Fruit fly (Drosophila melanogaster) whole organism, embryonic: ENCODE measurements around the gene CG5050.

Source experiments
- Atf3 ChIP-seq: fragments of 200-800 bp; sonication (Bioruptor generic); optimal IDR thresholded peaks from 3 replicates; lab custom pipeline; 2016; ENCODE audit warnings: missing biosample characterization, missing genetic modification characterization
- CG10147 ChIP-seq: fragments of 200-800 bp; sonication (Bioruptor generic); optimal IDR thresholded peaks from 2 replicates; lab custom pipeline; 2019; ENCODE audit warnings: missing biosample characterization, mild to moderate bottlenecking, missing genetic modification characterization, moderate library complexity
- CG1024 ChIP-seq: fragments of 200-800 bp; sonication (Bioruptor generic); IDR thresholded peaks from 2 replicates; pipeline ENCODE4 v1.3.6; 2022; ENCODE audit warnings: missing biosample characterization, missing genetic modification characterization
- CG10366 ChIP-seq: fragments of 200-800 bp; sonication (Bioruptor generic); IDR thresholded peaks from 2 replicates; pipeline ENCODE4 v1.3.6; 2022; ENCODE audit warnings: missing biosample characterization, missing genetic modification characterization
- CG10543 ChIP-seq: fragments of 200-800 bp; sonication (Bioruptor generic); optimal IDR thresholded peaks from 3 replicates; lab custom pipeline; 2017; ENCODE audit warnings: missing biosample characterization, mild to moderate bottlenecking, missing genetic modification characterization, moderate library complexity
- CG11696 ChIP-seq: fragments of 200-800 bp; sonication (Bioruptor generic); IDR thresholded peaks from 2 replicates; pipeline ENCODE4 v1.3.6; 2022; ENCODE audit warnings: missing biosample characterization, missing genetic modification characterization
- CG12071 ChIP-seq: fragments of 200-800 bp; sonication (Bioruptor generic); optimal IDR thresholded peaks from 3 replicates; lab custom pipeline; 2018; ENCODE audit warnings: missing biosample characterization, mild to moderate bottlenecking, missing genetic modification characterization
- CG13894 ChIP-seq: fragments of 200-800 bp; sonication (Bioruptor generic); optimal IDR thresholded peaks from 3 replicates; lab custom pipeline; 2018; ENCODE audit warnings: missing biosample characterization, mild to moderate bottlenecking, missing genetic modification characterization, moderate library complexity
- CG15696 ChIP-seq: fragments of 200-800 bp; sonication (Bioruptor generic); optimal IDR thresholded peaks from 2 replicates; lab custom pipeline; 2019; ENCODE audit warnings: missing biosample characterization, mild to moderate bottlenecking, missing genetic modification characterization, moderate library complexity
- CG1603 ChIP-seq: fragments of 200-800 bp; sonication (Bioruptor generic); optimal IDR thresholded peaks from 2 replicates; lab custom pipeline; 2019; ENCODE audit warnings: missing biosample characterization, mild to moderate bottlenecking, missing genetic modification characterization, moderate library complexity
- CG16813 ChIP-seq: fragments of 200-800 bp; sonication (Bioruptor generic); IDR thresholded peaks from 3 replicates; pipeline ENCODE4 v1.3.6; 2022; ENCODE audit warnings: missing biosample characterization, missing genetic modification characterization; ENCODE audit not compliant: partially characterized antibody
- CG17612 ChIP-seq: fragments of 200-800 bp; sonication (Bioruptor generic); IDR thresholded peaks from 2 replicates; pipeline ENCODE4 v1.3.6; 2022; ENCODE audit warnings: missing biosample characterization, missing genetic modification characterization
- CG17912 ChIP-seq: fragments of 200-800 bp; sonication (Bioruptor generic); optimal IDR thresholded peaks from 2 replicates; lab custom pipeline; 2018; ENCODE audit warnings: missing biosample characterization, mild to moderate bottlenecking, missing genetic modification characterization
- CG18011 ChIP-seq: fragments of 200-800 bp; sonication (Bioruptor generic); optimal IDR thresholded peaks from 2 replicates; lab custom pipeline; 2017; ENCODE audit warnings: missing biosample characterization, missing genetic modification characterization, mild to moderate bottlenecking, moderate library complexity, missing genotype
- CG5953 ChIP-seq: fragments of 200-800 bp; sonication (Bioruptor generic); IDR thresholded peaks from 2 replicates; pipeline ENCODE4 v1.3.6; 2022; ENCODE audit warnings: missing biosample characterization, missing genetic modification characterization
- CG7928 ChIP-seq: fragments of 200-800 bp; sonication (Bioruptor generic); optimal IDR thresholded peaks from 2 replicates; lab custom pipeline; 2017; ENCODE audit warnings: missing biosample characterization, mild to moderate bottlenecking, missing genetic modification characterization
- CG9727 ChIP-seq: fragments of 200-800 bp; sonication (Bioruptor generic); optimal IDR thresholded peaks from 3 replicates; lab custom pipeline; 2017; ENCODE audit warnings: missing biosample characterization, mild to moderate bottlenecking, missing genetic modification characterization
- D ChIP-seq, 2 experiments: fragments of 200-800 bp in 1 of 2; fragments of >200 bp in 1 of 2; sonication (Bioruptor generic) in 1 of 2; optimal IDR thresholded peaks; 2 replicates in 1 of 2; 3 replicates in 1 of 2; lab custom pipeline; 2017; ENCODE audit warnings: mild to moderate bottlenecking in 1 of 2, missing biosample characterization in 1 of 2, missing genetic modification characterization in 1 of 2, missing genetic modification reagents in 1 of 2
- Dbx ChIP-seq: fragments of 200-800 bp; sonication (Bioruptor generic); IDR thresholded peaks from 3 replicates; pipeline ENCODE4 v1.3.6; 2022; ENCODE audit warnings: missing biosample characterization, missing genetic modification characterization
- Gsc ChIP-seq: fragments of 200-800 bp; sonication (Bioruptor generic); IDR thresholded peaks from 2 replicates; pipeline ENCODE4 v1.3.6; 2022; ENCODE audit warnings: missing biosample characterization, missing genetic modification characterization
- HHEX ChIP-seq: fragments of 200-800 bp; sonication (Bioruptor generic); optimal IDR thresholded peaks from 3 replicates; lab custom pipeline; 2017; ENCODE audit warnings: missing biosample characterization, mild to moderate bottlenecking, missing genetic modification characterization, missing genetic modification reagents
- HmgZ ChIP-seq: fragments of 200-800 bp; sonication (Bioruptor generic); optimal IDR thresholded peaks from 2 replicates; lab custom pipeline; 2018; ENCODE audit warnings: missing biosample characterization, mild to moderate bottlenecking, missing genetic modification characterization
- Lpt ChIP-seq: fragments of >200 bp; optimal IDR thresholded peaks from 2 replicates; lab custom pipeline; 2018; ENCODE audit warnings: missing biosample characterization, missing genetic modification characterization
- Neu2 ChIP-seq: fragments of 200-800 bp; sonication (Bioruptor generic); optimal IDR thresholded peaks from 3 replicates; lab custom pipeline; 2016; ENCODE audit warnings: missing biosample characterization, missing genetic modification characterization, borderline replicate concordance
- Nf-YB ChIP-seq: fragments of 200-800 bp; sonication (Bioruptor generic); optimal IDR thresholded peaks from 3 replicates; lab custom pipeline; 2019; ENCODE audit warnings: missing biosample characterization, mild to moderate bottlenecking, missing genetic modification characterization, moderate library complexity
- TFAM ChIP-seq: fragments of 200-800 bp; sonication (Bioruptor generic); optimal IDR thresholded peaks from 2 replicates; lab custom pipeline; 2017; ENCODE audit warnings: missing biosample characterization, missing genetic modification characterization, inconsistent platforms
- YL-1 ChIP-seq: fragments of 200-800 bp; sonication (Bioruptor generic); optimal IDR thresholded peaks from 3 replicates; lab custom pipeline; 2017; ENCODE audit warnings: missing biosample characterization, mild to moderate bottlenecking, missing genetic modification characterization
- ab ChIP-seq: fragments of 200-800 bp; sonication (Bioruptor generic); optimal IDR thresholded peaks from 2 replicates; lab custom pipeline; 2016; ENCODE audit warnings: missing biosample characterization, missing genetic modification characterization
- bab2 ChIP-seq: fragments of 200-800 bp; sonication (Bioruptor generic); optimal IDR thresholded peaks from 2 replicates; lab custom pipeline; 2016; ENCODE audit warnings: missing biosample characterization, missing genetic modification characterization
- bsh ChIP-seq, 2 experiments: fragments of 200-800 bp; sonication (Bioruptor generic); optimal IDR thresholded peaks; 2 replicates each; lab custom pipeline; 2017 to 2018; ENCODE audit warnings: mild to moderate bottlenecking in 2 of 2, missing biosample characterization in 2 of 2, missing genetic modification characterization in 2 of 2, moderate library complexity in 1 of 2
- cato ChIP-seq: fragments of 200-800 bp; sonication (Bioruptor generic); optimal IDR thresholded peaks from 2 replicates; lab custom pipeline; 2016; ENCODE audit warnings: missing biosample characterization, missing genetic modification characterization, borderline replicate concordance
- dm ChIP-seq: fragments of 200-800 bp; sonication (Bioruptor generic); optimal IDR thresholded peaks from 3 replicates; lab custom pipeline; 2016; ENCODE audit warnings: missing biosample characterization, missing genetic modification characterization
- dysf ChIP-seq: fragments of 200-800 bp; sonication (Bioruptor generic); IDR thresholded peaks from 3 replicates; pipeline ENCODE4 v1.3.6; 2022; ENCODE audit warnings: missing biosample characterization, missing genetic modification characterization
- ems ChIP-seq: fragments of 200-800 bp; sonication (Bioruptor generic); optimal IDR thresholded peaks from 3 replicates; lab custom pipeline; 2016; ENCODE audit warnings: missing biosample characterization, missing genetic modification characterization
- fd102C ChIP-seq: fragments of 200-800 bp; sonication (Bioruptor generic); optimal IDR thresholded peaks from 2 replicates; lab custom pipeline; 2018; ENCODE audit warnings: missing biosample characterization, mild to moderate bottlenecking, missing genetic modification characterization, moderate library complexity
- grn ChIP-seq: fragments of 200-800 bp; sonication (Bioruptor generic); optimal IDR thresholded peaks from 3 replicates; lab custom pipeline; 2017; ENCODE audit warnings: missing biosample characterization, missing genetic modification characterization
- h ChIP-seq: fragments of >200 bp; optimal IDR thresholded peaks from 2 replicates; lab custom pipeline; 2017
- jing ChIP-seq: fragments of 200-800 bp; sonication (Bioruptor generic); optimal IDR thresholded peaks from 2 replicates; lab custom pipeline; 2018; ENCODE audit warnings: missing biosample characterization, mild to moderate bottlenecking, missing genetic modification characterization
- luna ChIP-seq: fragments of 200-800 bp; sonication (Bioruptor generic); optimal IDR thresholded peaks from 2 replicates; lab custom pipeline; 2016; ENCODE audit warnings: missing biosample characterization, missing genetic modification characterization
- nerfin-2 ChIP-seq: fragments of 200-800 bp; sonication (Bioruptor generic); IDR thresholded peaks from 2 replicates; pipeline ENCODE4 v1.3.6; 2022; ENCODE audit warnings: missing biosample characterization, missing genetic modification characterization; ENCODE audit not compliant: partially characterized antibody
- onecut ChIP-seq: fragments of 200-800 bp; sonication (Bioruptor generic); IDR thresholded peaks from 2 replicates; pipeline ENCODE4 v1.3.6; 2022; ENCODE audit warnings: missing biosample characterization, missing genetic modification characterization
- otp ChIP-seq: fragments of 200-800 bp; sonication (Bioruptor generic); IDR thresholded peaks from 3 replicates; pipeline ENCODE4, ENCODE4 v1.3.6; 2022; ENCODE audit warnings: missing biosample characterization, missing genetic modification characterization
- pb ChIP-seq: fragments of 200-800 bp; sonication (Bioruptor generic); optimal IDR thresholded peaks from 3 replicates; lab custom pipeline; 2016; ENCODE audit warnings: missing biosample characterization, missing genetic modification characterization
- peb ChIP-seq: fragments of 200-800 bp; sonication (Bioruptor generic); IDR thresholded peaks from 2 replicates; pipeline ENCODE4 v1.3.6; 2022; ENCODE audit warnings: missing biosample characterization, missing genetic modification characterization
- pros ChIP-seq: fragments of 200-800 bp; sonication (Bioruptor generic); optimal IDR thresholded peaks from 3 replicates; lab custom pipeline; 2019; ENCODE audit warnings: missing biosample characterization, mild to moderate bottlenecking, missing genetic modification characterization, moderate library complexity
- run ChIP-seq: fragments of 200-800 bp; sonication (Bioruptor generic); optimal IDR thresholded peaks from 3 replicates; lab custom pipeline; 2018; ENCODE audit warnings: missing biosample characterization, mild to moderate bottlenecking, missing genetic modification characterization
- slbo ChIP-seq: fragments of 200-800 bp; sonication (Bioruptor generic); IDR thresholded peaks from 2 replicates; pipeline ENCODE4 v1.3.6; 2022; ENCODE audit warnings: missing biosample characterization, missing genetic modification characterization
- stwl ChIP-seq: fragments of 200-800 bp; sonication (Bioruptor generic); optimal IDR thresholded peaks from 3 replicates; lab custom pipeline; 2018; ENCODE audit warnings: missing biosample characterization, mild to moderate bottlenecking, missing genetic modification characterization, moderate library complexity
- vvl ChIP-seq: fragments of 200-800 bp; sonication (Bioruptor generic); IDR thresholded peaks from 2 replicates; pipeline ENCODE4 v1.3.6; 2022; ENCODE audit warnings: missing biosample characterization, missing genetic modification characterization

CG5050 gene

dm6 chr2L:17480943-17481580 lies 28.3 kb downstream of the CG5050 start, which contains the start of the genes fws and Lamtor3 (continued):
- TF ChIP-seq onecut (GFP tag; lab: Robert Waterston, UW) (peak; percentile 94), CG11696 (GFP tag; lab: Robert Waterston, UW) (peak; percentile 94), slbo (peak; percentile 100), luna (GFP tag; lab: Kevin White, UChicago) (peak; percentile 11), CG10366 (GFP tag; lab: Robert Waterston, UW) (peak; percentile 99), D (optimal IDR thresholded peaks at IDR 0.05; lab: Kevin White, UChicago) (no peak), D (GFP tag; optimal IDR thresholded peaks at IDR 0.05; lab: Kevin White, UChicago) (peak; percentile 96), Neu2 (GFP tag; lab: Kevin White, UChicago) (no peak), CG13894 (tag; lab: Kevin White, UChicago) (peak; percentile 94), CG10543 (GFP tag; lab: Kevin White, UChicago) (no peak), CG9727 (GFP tag; lab: Kevin White, UChicago) (peak; percentile 97), jing (GFP tag; lab: Kevin White, UChicago) (peak; percentile 96), cato (peak; percentile 96), CG15696 (tag; lab: Kevin White, UChicago) (peak; percentile 88), stwl (peak; percentile 87), dysf (GFP tag; lab: Robert Waterston, UW) (peak; percentile 99), otp (GFP tag; lab: Robert Waterston, UW) (peak; percentile 98), CG1603 (peak; percentile 82), CG17612 (GFP tag; lab: Robert Waterston, UW) (peak; percentile 97), Lpt (no peak), HmgZ (tag; lab: Kevin White, UChicago) (peak; percentile 98), CG10147 (GFP tag; lab: Kevin White, UChicago) (peak; percentile 96), run (tag; lab: Kevin White, UChicago) (peak; percentile 92), bsh (GFP tag; optimal IDR thresholded peaks at IDR 0.05; lab: Kevin White, UChicago) (peak; percentile 95 to 99), YL-1 (GFP tag; lab: Kevin White, UChicago) (peak; percentile 92), CG5953 (peak; percentile 99), HHEX (GFP tag; lab: Kevin White, UChicago) (peak; percentile 98), peb (GFP tag; lab: Robert Waterston, UW) (peak; percentile 98), nerfin-2 (GFP tag; lab: Robert Waterston, UW) (0 out of 2 replicates have a peak, but pooled peaks have one; percentile 42), ab (peak; percentile 81), CG17912 (GFP tag; lab: Kevin White, UChicago) (peak; percentile 19), CG16813 (GFP tag; lab: Robert Waterston, UW) (peak; percentile 52), fd102C (GFP tag; lab: Kevin White, UChicago) (peak; percentile 82), Gsc (peak; percentile 97), bab2 (GFP tag; lab: Kevin White, UChicago) (peak; percentile 95), Nf-YB (GFP tag; lab: Kevin White, UChicago) (peak; percentile 86), Dbx (GFP tag; lab: Robert Waterston, UW) (peak; percentile 99), CG1024 (GFP tag; lab: Robert Waterston, UW) (peak; percentile 95), Atf3 (GFP tag; lab: Kevin White, UChicago) (peak; percentile 79), pros (GFP tag; lab: Kevin White, UChicago) (no peak), CG12071 (GFP tag; lab: Kevin White, UChicago) (peak; percentile 95), h (lab: Kevin White, UChicago) (no peak), vvl (GFP tag; lab: Robert Waterston, UW) (peak; percentile 100), dm (GFP tag; lab: Kevin White, UChicago) (peak; percentile 65), pb (GFP tag; lab: Kevin White, UChicago) (peak; percentile 52), CG18011 (GFP tag; lab: Kevin White, UChicago) (peak; percentile 93), CG7928 (GFP tag; lab: Kevin White, UChicago) (peak; percentile 83), TFAM (GFP tag; lab: Kevin White, UChicago) (peak; percentile 70), grn (GFP tag; lab: Kevin White, UChicago) (no peak), ems (GFP tag; lab: Kevin White, UChicago) (peak; percentile 90)
